Fruit fly (Drosophila melanogaster) whole organism, embryonic: ENCODE results near the gene ind.
A peak's percentile ranks its signal among the peaks of the same experiment; 100 is the strongest.

Experiments
- Atf3 ChIP-seq: fragments of 200-800 bp; sonication (Bioruptor generic); optimal IDR thresholded peaks from 3 replicates; lab custom pipeline; 2016; ENCODE audit warnings: missing biosample characterization, missing genetic modification characterization
- Bgb ChIP-seq: fragments of 200-800 bp; sonication (Bioruptor generic); IDR thresholded peaks from 2 replicates; pipeline ENCODE4 v1.3.6; 2022; ENCODE audit warnings: missing biosample characterization, missing genetic modification characterization; ENCODE audit not compliant: partially characterized antibody
- CG11504 ChIP-seq: fragments of 200-800 bp; sonication (Bioruptor generic); optimal IDR thresholded peaks from 3 replicates; lab custom pipeline; 2019; ENCODE audit warnings: missing biosample characterization, mild to moderate bottlenecking, missing genetic modification characterization, moderate library complexity
- CG11695 ChIP-seq: fragments of 200-800 bp; sonication (Bioruptor generic); IDR thresholded peaks from 3 replicates; pipeline ENCODE4 v1.3.6; 2022; ENCODE audit warnings: missing biosample characterization, missing genetic modification characterization
- CG15696 ChIP-seq: fragments of 200-800 bp; sonication (Bioruptor generic); optimal IDR thresholded peaks from 2 replicates; lab custom pipeline; 2019; ENCODE audit warnings: missing biosample characterization, mild to moderate bottlenecking, missing genetic modification characterization, moderate library complexity
- CG17361 ChIP-seq: fragments of 200-800 bp; sonication (Bioruptor generic); IDR thresholded peaks from 3 replicates; pipeline ENCODE4 v1.3.6; 2022; ENCODE audit warnings: missing biosample characterization, missing genetic modification characterization
- CG18599 ChIP-seq: fragments of 200-800 bp; sonication (Bioruptor generic); optimal IDR thresholded peaks from 3 replicates; lab custom pipeline; 2017; ENCODE audit warnings: missing biosample characterization, missing genetic modification characterization, mild to moderate bottlenecking, moderate library complexity, missing genetic modification reagents
- CG2199 ChIP-seq: fragments of 200-800 bp; sonication (Bioruptor generic); IDR thresholded peaks from 3 replicates; pipeline ENCODE4 v1.3.6; 2022; ENCODE audit warnings: missing biosample characterization, missing genetic modification characterization
- CG30403 ChIP-seq: fragments of 200-800 bp; sonication (Bioruptor generic); optimal IDR thresholded peaks from 3 replicates; lab custom pipeline; 2016; ENCODE audit warnings: missing biosample characterization, missing genetic modification characterization
- CG3163 ChIP-seq: fragments of 200-800 bp; sonication (Bioruptor generic); optimal IDR thresholded peaks from 3 replicates; lab custom pipeline; 2016; ENCODE audit warnings: missing biosample characterization, missing genetic modification characterization
- CG32532 ChIP-seq: fragments of 200-800 bp; sonication (Bioruptor generic); IDR thresholded peaks from 2 replicates; pipeline ENCODE4 v1.3.6; 2022; ENCODE audit warnings: missing biosample characterization, missing genetic modification characterization
- CG32772 ChIP-seq: fragments of 200-800 bp; sonication (Bioruptor generic); IDR thresholded peaks from 2 replicates; pipeline ENCODE4 v1.3.6; 2022; ENCODE audit warnings: missing biosample characterization, missing genetic modification characterization
- CG3281 ChIP-seq: fragments of 200-800 bp; sonication (Bioruptor generic); optimal IDR thresholded peaks from 3 replicates; lab custom pipeline; 2017; ENCODE audit warnings: missing biosample characterization, mild to moderate bottlenecking, missing genetic modification characterization
- CG33557 ChIP-seq: fragments of 200-800 bp; sonication (Bioruptor generic); optimal IDR thresholded peaks from 2 replicates; lab custom pipeline; 2019; ENCODE audit warnings: missing biosample characterization, mild to moderate bottlenecking, missing genetic modification characterization, moderate library complexity
- CG42726 ChIP-seq: fragments of 200-800 bp; sonication (Bioruptor generic); IDR thresholded peaks from 2 replicates; pipeline ENCODE4 v1.3.6; 2022; ENCODE audit warnings: missing biosample characterization, missing genetic modification characterization; ENCODE audit not compliant: partially characterized antibody
- CG4707 ChIP-seq: fragments of 200-800 bp; sonication (Bioruptor generic); optimal IDR thresholded peaks from 2 replicates; lab custom pipeline; 2018; ENCODE audit warnings: missing biosample characterization, mild to moderate bottlenecking, missing genetic modification characterization, moderate library complexity
- CG4854 ChIP-seq: fragments of 200-800 bp; sonication (Bioruptor generic); optimal IDR thresholded peaks from 2 replicates; lab custom pipeline; 2016; ENCODE audit warnings: missing biosample characterization, missing genetic modification characterization, inconsistent platforms
- CG6175 ChIP-seq: fragments of 200-800 bp; sonication (Bioruptor generic); IDR thresholded peaks from 3 replicates; pipeline ENCODE4 v1.3.6; 2022; ENCODE audit warnings: missing biosample characterization, missing genetic modification characterization
- CG6254 ChIP-seq: fragments of 200-800 bp; sonication (Bioruptor generic); optimal IDR thresholded peaks from 3 replicates; lab custom pipeline; 2017; ENCODE audit warnings: mild to moderate bottlenecking, missing biosample characterization, missing genetic modification reagents, missing genetic modification characterization
- CG6813 ChIP-seq: fragments of 200-800 bp; sonication (Bioruptor generic); optimal IDR thresholded peaks from 2 replicates; lab custom pipeline; 2017; ENCODE audit warnings: missing biosample characterization, missing genetic modification characterization, mild to moderate bottlenecking, moderate library complexity, missing genetic modification reagents
- CrebB ChIP-seq: fragments of 200-800 bp; sonication (Bioruptor generic); optimal IDR thresholded peaks from 3 replicates; lab custom pipeline; 2018; ENCODE audit warnings: missing biosample characterization, mild to moderate bottlenecking, missing genetic modification characterization
- Dbx ChIP-seq: fragments of 200-800 bp; sonication (Bioruptor generic); IDR thresholded peaks from 3 replicates; pipeline ENCODE4 v1.3.6; 2022; ENCODE audit warnings: missing biosample characterization, missing genetic modification characterization
- Dp ChIP-seq: fragments of 200-800 bp; sonication (Bioruptor generic); optimal IDR thresholded peaks from 2 replicates; lab custom pipeline; 2018; ENCODE audit warnings: missing biosample characterization, mild to moderate bottlenecking, missing genetic modification characterization, moderate library complexity
- HLH4C ChIP-seq: fragments of 200-800 bp; sonication (Bioruptor generic); IDR thresholded peaks from 3 replicates; pipeline ENCODE4 v1.3.6; 2022; ENCODE audit warnings: missing biosample characterization, missing genetic modification characterization; ENCODE audit not compliant: partially characterized antibody
- Jarid2 ChIP-seq: fragments of 200-800 bp; sonication (Bioruptor generic); optimal IDR thresholded peaks from 3 replicates; lab custom pipeline; 2017; ENCODE audit warnings: mild to moderate bottlenecking, missing biosample characterization, missing genetic modification reagents, missing genetic modification characterization
- Max ChIP-seq: fragments of 200-800 bp; sonication (Bioruptor generic); optimal IDR thresholded peaks from 2 replicates; lab custom pipeline; 2016; ENCODE audit warnings: missing biosample characterization, mild to moderate bottlenecking, missing genetic modification characterization
- Med ChIP-seq: fragments of 200-800 bp; sonication (Bioruptor generic); peaks from one replicate; lab custom pipeline; 2016; ENCODE audit warnings: missing biosample characterization, missing genetic modification characterization, mild to moderate bottlenecking, inconsistent platforms, moderate library complexity
- Myb ChIP-seq: fragments of 200-800 bp; sonication (Bioruptor generic); optimal IDR thresholded peaks from 2 replicates; lab custom pipeline; 2016; ENCODE audit warnings: missing biosample characterization, missing genetic modification characterization
- Oli ChIP-seq: fragments of 200-800 bp; sonication (Bioruptor generic); optimal IDR thresholded peaks from 2 replicates; lab custom pipeline; 2018; ENCODE audit warnings: missing biosample characterization, mild to moderate bottlenecking, missing genetic modification characterization, moderate library complexity
- Scr ChIP-seq: fragments of 200-800 bp; sonication (Bioruptor generic); IDR thresholded peaks from 2 replicates; pipeline ENCODE4 v1.3.6; 2022; ENCODE audit warnings: missing biosample characterization, missing genetic modification characterization; ENCODE audit not compliant: partially characterized antibody
- Stat92E ChIP-seq, 3 experiments: fragments of >200 bp in 2 of 3; fragments of 200-800 bp in 1 of 3; sonication (Bioruptor generic) in 1 of 3; optimal IDR thresholded peaks; 2 replicates each; lab custom pipeline; 2017 to 2019; ENCODE audit warnings: missing biosample characterization in 3 of 3, missing genetic modification characterization in 3 of 3, mild to moderate bottlenecking in 1 of 3, moderate library complexity in 1 of 3
- Trl ChIP-seq, 3 experiments: fragments of >200 bp in 2 of 3; fragments of 200-800 bp in 1 of 3; sonication (Bioruptor generic) in 1 of 3; optimal IDR thresholded peaks; 2 replicates in 1 of 3; 3 replicates in 2 of 3; lab custom pipeline; 2016 to 2017; ENCODE audit warnings: missing biosample characterization in 1 of 3, missing genetic modification characterization in 1 of 3
- amos ChIP-seq: fragments of 200-800 bp; sonication (Bioruptor generic); IDR thresholded peaks from 2 replicates; pipeline ENCODE4 v1.3.6; 2022; ENCODE audit warnings: missing biosample characterization, missing genetic modification characterization; ENCODE audit not compliant: partially characterized antibody
- ase ChIP-seq: fragments of 200-800 bp; sonication (Bioruptor generic); IDR thresholded peaks from 3 replicates; pipeline ENCODE4 v1.3.6; 2022; ENCODE audit warnings: missing biosample characterization, missing genetic modification characterization
- bcd ChIP-seq: fragments of 200-800 bp; sonication (Bioruptor generic); optimal IDR thresholded peaks from 2 replicates; lab custom pipeline; 2017; ENCODE audit warnings: missing biosample characterization, mild to moderate bottlenecking, missing genetic modification characterization
- btn ChIP-seq: fragments of 200-800 bp; sonication (Bioruptor generic); optimal IDR thresholded peaks from 2 replicates; lab custom pipeline; 2016; ENCODE audit warnings: missing biosample characterization, missing genetic modification characterization
- chm ChIP-seq: fragments of 200-800 bp; sonication (Bioruptor generic); IDR thresholded peaks from 2 replicates; pipeline ENCODE4 v1.3.6; 2022; ENCODE audit warnings: missing biosample characterization, missing genetic modification characterization
- fd96Cb ChIP-seq: fragments of 200-800 bp; sonication (Bioruptor generic); optimal IDR thresholded peaks from 2 replicates; lab custom pipeline; 2018; ENCODE audit warnings: missing biosample characterization, mild to moderate bottlenecking, missing genetic modification characterization, moderate library complexity
- gsb ChIP-seq: fragments of 200-800 bp; sonication (Bioruptor generic); IDR thresholded peaks from 2 replicates; pipeline ENCODE4 v1.3.6; 2022; ENCODE audit warnings: missing biosample characterization, missing genetic modification characterization
- hkb ChIP-seq, 2 experiments: fragments of 200-800 bp in 1 of 2; fragments of >200 bp in 1 of 2; sonication (Bioruptor generic) in 1 of 2; IDR thresholded peaks in 1 of 2; optimal IDR thresholded peaks in 1 of 2; 2 replicates each; pipeline versions ENCODE4 v1.3.6 to Lab custom; 2017 to 2022; ENCODE audit warnings: missing biosample characterization in 1 of 2, missing genetic modification characterization in 1 of 2
- jing ChIP-seq: fragments of 200-800 bp; sonication (Bioruptor generic); optimal IDR thresholded peaks from 2 replicates; lab custom pipeline; 2018; ENCODE audit warnings: missing biosample characterization, mild to moderate bottlenecking, missing genetic modification characterization
- lilli ChIP-seq: fragments of 200-800 bp; sonication (Bioruptor generic); optimal IDR thresholded peaks from 3 replicates; lab custom pipeline; 2016; ENCODE audit warnings: missing biosample characterization, missing genetic modification characterization
- rib ChIP-seq: fragments of 200-800 bp; sonication (Bioruptor generic); IDR thresholded peaks from 2 replicates; pipeline ENCODE4 v1.3.6; 2022; ENCODE audit warnings: missing biosample characterization, missing genetic modification characterization
- stwl ChIP-seq: fragments of 200-800 bp; sonication (Bioruptor generic); optimal IDR thresholded peaks from 3 replicates; lab custom pipeline; 2018; ENCODE audit warnings: missing biosample characterization, mild to moderate bottlenecking, missing genetic modification characterization, moderate library complexity
- tap ChIP-seq: fragments of 200-800 bp; optimal IDR thresholded peaks from 3 replicates; lab custom pipeline; 2019; ENCODE audit warnings: missing biosample characterization, mild to moderate bottlenecking, missing genetic modification characterization, moderate library complexity
- tgo ChIP-seq: fragments of 200-800 bp; sonication (Bioruptor generic); IDR thresholded peaks from 3 replicates; pipeline ENCODE4 v1.3.6; 2022; ENCODE audit warnings: missing biosample characterization, missing genetic modification characterization
- tna ChIP-seq: fragments of 200-800 bp; sonication (Bioruptor generic); IDR thresholded peaks from 2 replicates; pipeline ENCODE4 v1.3.6; 2022; ENCODE audit warnings: missing biosample characterization, missing genetic modification characterization; ENCODE audit not compliant: partially characterized antibody
- vfl ChIP-seq: fragments of 200-800 bp; sonication (Bioruptor generic); optimal IDR thresholded peaks from 2 replicates; lab custom pipeline; 2016; ENCODE audit warnings: missing biosample characterization, missing genetic modification characterization

The ind gene

dm6 chr3L:15079278-15079677 is 35.6 kb upstream of the ind start (continued):
- no peak for TF ChIP-seq gsb (GFP tag; lab: Robert Waterston, UW)
- no peak for TF ChIP-seq btn (GFP tag; lab: Kevin White, UChicago)
- TF ChIP-seq Max (GFP tag; lab: Kevin White, UChicago) = no peak
- TF ChIP-seq Stat92E (GFP tag; optimal IDR thresholded peaks at IDR 0.05; lab: Kevin White, UChicago) = peak in 1 of 3 experiments; percentile 9
- TF ChIP-seq ase = no peak
- TF ChIP-seq tgo (GFP tag; lab: Robert Waterston, UW) = no peak
- no peak for TF ChIP-seq CG30403 (GFP tag; lab: Kevin White, UChicago)
- no peak for TF ChIP-seq CG4854
- peak; percentile 91 for TF ChIP-seq CG2199
- no peak for TF ChIP-seq CG15696 (tag; lab: Kevin White, UChicago)
- TF ChIP-seq CG6813 (GFP tag; lab: Kevin White, UChicago) = peak; percentile 18
- peak; percentile 39 for TF ChIP-seq CG3281 (GFP tag; lab: Kevin White, UChicago)
- TF ChIP-seq CG6175 (GFP tag; lab: Robert Waterston, UW) = peak; percentile 23; the same call in 1 of the 3 replicates
- TF ChIP-seq CG17361 (GFP tag; lab: Robert Waterston, UW) = 0 out of 3 replicates have a peak, but pooled peaks have one; percentile 8
- TF ChIP-seq Dp (GFP tag; lab: Kevin White, UChicago) = peak; percentile 3
- peak; percentile 20 for TF ChIP-seq CG33557
- peak; percentile 93 for TF ChIP-seq Jarid2 (GFP tag; lab: Kevin White, UChicago)
- TF ChIP-seq vfl (GFP tag; lab: Kevin White, UChicago) = no peak
- peak; percentile 86 for TF ChIP-seq Myb (GFP tag; lab: Kevin White, UChicago)
- no peak for TF ChIP-seq lilli (GFP tag; lab: Kevin White, UChicago)
- peak; percentile 24; the same call in 1 of the 3 replicates for TF ChIP-seq HLH4C (GFP tag; lab: Robert Waterston, UW)
- no peak for TF ChIP-seq hkb (optimal IDR thresholded peaks at IDR 0.05; lab: Kevin White, UChicago)
- peak; percentile 33; the same call in 1 of the 2 replicates for TF ChIP-seq hkb (GFP tag; IDR thresholded peaks at IDR 0.05; lab: Robert Waterston, UW)
- peak; percentile 42; the same call in 1 of the 3 replicates for TF ChIP-seq Dbx (GFP tag; lab: Robert Waterston, UW)
- TF ChIP-seq CG32532 (GFP tag; lab: Robert Waterston, UW) = peak; percentile 50; the same call in 1 of the 2 replicates
- no peak for TF ChIP-seq rib (GFP tag; lab: Robert Waterston, UW)
- no peak for TF ChIP-seq CG32772 (GFP tag; lab: Robert Waterston, UW)
- TF ChIP-seq CG6254 (GFP tag; lab: Kevin White, UChicago) = no peak
- peak; percentile 47; the same call in 1 of the 2 replicates for TF ChIP-seq amos (GFP tag; lab: Robert Waterston, UW)
- peak; percentile 54 for TF ChIP-seq CG11504 (tag; lab: Kevin White, UChicago)
- peak; percentile 15; the same call in 1 of the 2 replicates for TF ChIP-seq Scr (GFP tag; lab: Robert Waterston, UW)
- peak; percentile 33 for TF ChIP-seq stwl (tag; lab: Kevin White, UChicago)
- TF ChIP-seq Bgb (GFP tag; lab: Robert Waterston, UW) = peak; percentile 45; the same call in 1 of the 2 replicates
- TF ChIP-seq chm = peak; percentile 50; the same call in 1 of the 2 replicates
- TF ChIP-seq CG18599 (GFP tag; lab: Kevin White, UChicago) = no peak
- peak; percentile 13 for TF ChIP-seq tap (tag; lab: Kevin White, UChicago)
- peak; percentile 40; the same call in 1 of the 2 replicates for TF ChIP-seq CG42726 (GFP tag; lab: Robert Waterston, UW)
- peak; percentile 19; the same call in 1 of the 2 replicates for TF ChIP-seq tna (GFP tag; lab: Robert Waterston, UW)
- TF ChIP-seq jing = no peak
- no peak for TF ChIP-seq CG4707
- peak; percentile 65 for TF ChIP-seq Med
- no peak for TF ChIP-seq Atf3 (GFP tag; lab: Kevin White, UChicago)
- TF ChIP-seq fd96Cb (tag; lab: Kevin White, UChicago) = no peak
- peak; percentile 91 to 93 for TF ChIP-seq Trl (optimal IDR thresholded peaks at IDR 0.05; lab: Kevin White, UChicago)
- peak; percentile 61 for TF ChIP-seq Trl (GFP tag; optimal IDR thresholded peaks at IDR 0.05; lab: Kevin White, UChicago)
- peak; percentile 87 for TF ChIP-seq CG3163 (GFP tag; lab: Kevin White, UChicago)
- TF ChIP-seq CrebB = no peak
- peak; percentile 10 for TF ChIP-seq bcd (GFP tag; lab: Kevin White, UChicago)
- no peak for TF ChIP-seq Oli (tag; lab: Kevin White, UChicago)
- TF ChIP-seq CG11695 (GFP tag; lab: Robert Waterston, UW) = no peak
